Fruit fly (Drosophila melanogaster) whole organism: Measurements from ENCODE around the gene Strump.

Experiments
- CG8478 ChIP-seq: fragments of >200 bp; optimal IDR thresholded peaks from 2 replicates; lab custom pipeline; 2018; ENCODE audit warnings: inconsistent platforms
- Dll ChIP-seq: fragments of >200 bp; optimal IDR thresholded peaks from 2 replicates; lab custom pipeline; 2017
- pan ChIP-seq: fragments of >200 bp; optimal IDR thresholded peaks from 2 replicates; lab custom pipeline; 2017
- psq ChIP-seq: fragments of >200 bp; optimal IDR thresholded peaks from 2 replicates; lab custom pipeline; 2017
- usp ChIP-seq: fragments of >200 bp; optimal IDR thresholded peaks from 2 replicates; lab custom pipeline; 2017; ENCODE audit warnings: missing biosample characterization, missing genetic modification characterization, mixed read lengths

DNA sequence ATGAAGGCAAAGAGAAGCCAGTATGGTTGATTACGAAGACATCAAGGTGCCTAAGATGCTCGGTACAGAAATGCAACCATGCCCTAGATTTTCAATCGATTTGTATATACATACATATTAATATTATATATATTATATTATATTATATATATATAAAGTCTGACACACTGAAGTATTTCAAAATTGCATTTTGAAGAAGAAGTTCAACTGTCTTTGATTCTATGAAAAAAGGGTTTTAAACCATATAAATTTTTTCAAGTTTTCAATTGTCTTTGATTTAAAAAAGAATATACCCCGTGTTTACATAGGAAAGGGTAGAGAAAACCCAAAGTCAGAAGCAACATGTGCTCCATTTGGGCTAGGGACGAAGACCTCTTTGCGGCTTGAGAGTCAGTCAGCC is 53.0 kb downstream of the Strump start:
- TF ChIP-seq psq (lab: Kevin White, UChicago) (no peak), CG8478 (no peak), Dll (lab: Kevin White, UChicago) (no peak), pan (no peak), usp (GFP tag; lab: Kevin White, UChicago) (no peak)
